Fruit fly (Drosophila melanogaster): ENCODE data around the gene ph-p.
A peak's percentile ranks its signal among the peaks of the same experiment; 100 is the strongest.

Gene ph-p

dm6 chrX:2145690-2146470 is 7.7 kb upstream of the ph-p start (continued):
- TF ChIP-seq dac (GFP tag; optimal IDR thresholded peaks at IDR 0.05) (peak; percentile 48), cyc (GFP tag; optimal IDR thresholded peaks at IDR 0.05) (peak; percentile 65), CG16779 (tag; optimal IDR thresholded peaks at IDR 0.05) (no peak), fd85E (GFP tag; optimal IDR thresholded peaks at IDR 0.05) (no peak), CG6792 (GFP tag; optimal IDR thresholded peaks at IDR 0.05) (peak; percentile 52), CG9139 (GFP tag; optimal IDR thresholded peaks at IDR 0.05) (no peak), CG15336 (GFP tag; IDR thresholded peaks at IDR 0.05) (peak; percentile 62), vri (GFP tag; optimal IDR thresholded peaks at IDR 0.05) (peak; percentile 40), CG34406 (GFP tag; optimal IDR thresholded peaks at IDR 0.05) (peak; percentile 6), Lpt (GFP tag; optimal IDR thresholded peaks at IDR 0.05) (no peak)

- peak; percentile 36; the same call in 2 of the 3 replicates for TF ChIP-seq eg (GFP tag; IDR thresholded peaks at IDR 0.05)
- peak in 1 of 2 experiments; percentile 28 for TF ChIP-seq ss (GFP tag; optimal IDR thresholded peaks at IDR 0.05)
- no peak for TF ChIP-seq CG31627 (GFP tag; optimal IDR thresholded peaks at IDR 0.05)
- TF ChIP-seq CG8119 (GFP tag; IDR thresholded peaks at IDR 0.05) = 0 out of 3 replicates have a peak, but pooled peaks have one; percentile 13
- no peak for TF ChIP-seq Hr4 (GFP tag; optimal IDR thresholded peaks at IDR 0.05)
- TF ChIP-seq dsx (GFP tag; optimal IDR thresholded peaks at IDR 0.05; ENCODE audit: poor library complexity, severe bottlenecking) = peak; percentile 59
- no peak for TF ChIP-seq CG6163 (GFP tag; IDR thresholded peaks at IDR 0.05)
- peak; percentile 34; the same call in 1 of the 2 replicates for TF ChIP-seq CG15336 (GFP tag; IDR thresholded peaks at IDR 0.05)
- TF ChIP-seq Sox14 (GFP tag; optimal IDR thresholded peaks at IDR 0.05) = peak; percentile 1
- TF ChIP-seq CG8319 (GFP tag; optimal IDR thresholded peaks at IDR 0.05) = no peak
- TF ChIP-seq CG1621 (tag; optimal IDR thresholded peaks at IDR 0.05) = peak; percentile 44
Measured at dm6 chrX:2145114-2145513, 6.9 kb upstream of the ph-p start, which contains the start of gene Pgd. TSS of gene Pgd (plus strand) at chrX:2145136.

dm6 chrX:2142935-2143312 is 4.8 kb upstream of the ph-p start:
- peak; percentile 7 for TF ChIP-seq svp (GFP tag)
- TF ChIP-seq CG15336 (GFP tag; IDR thresholded peaks at IDR 0.05) = no peak

- TF ChIP-seq CG8119 (GFP tag; IDR thresholded peaks at IDR 0.05) (no peak), Sox14 (GFP tag; optimal IDR thresholded peaks at IDR 0.05) (peak; percentile 24), svp (GFP tag) (peak; percentile 78), Eip75B (GFP tag; optimal IDR thresholded peaks at IDR 0.05) (no peak), CG6276 (GFP tag; optimal IDR thresholded peaks at IDR 0.05) (no peak), CG6854 (GFP tag; optimal IDR thresholded peaks at IDR 0.05) (no peak), vri (GFP tag; optimal IDR thresholded peaks at IDR 0.05) (peak; percentile 86), CG7368 (GFP tag; optimal IDR thresholded peaks at IDR 0.05) (no peak), acj6 (GFP tag; optimal IDR thresholded peaks at IDR 0.05) (no peak), Hr38 (GFP tag; optimal IDR thresholded peaks at IDR 0.05) (no peak)
Measured at dm6 chrX:2142275-2142934, 4.2 kb upstream of the ph-p start.

dm6 chrX:2141854-2142216 is 3.7 kb upstream of the ph-p start:
- TF ChIP-seq pdm3 (GFP tag; optimal IDR thresholded peaks at IDR 0.05) (peak; percentile 9), CG11762 (GFP tag; optimal IDR thresholded peaks at IDR 0.05; ENCODE audit: insufficient read depth) (peak; percentile 22), CG11294 (GFP tag; IDR thresholded peaks at IDR 0.05) (no peak), esn (GFP tag; optimal IDR thresholded peaks at IDR 0.05) (peak; percentile 42), Hr39 (GFP tag; optimal IDR thresholded peaks at IDR 0.05) (no peak), Eip78C (GFP tag) (peak; percentile 86), fd59A (GFP tag; optimal IDR thresholded peaks at IDR 0.05) (no peak), vri (GFP tag; optimal IDR thresholded peaks at IDR 0.05) (peak; percentile 85), CG32006 (GFP tag; optimal IDR thresholded peaks at IDR 0.05) (peak; percentile 50), Sox15 (GFP tag; optimal IDR thresholded peaks at IDR 0.05) (no peak), Sox14 (GFP tag; optimal IDR thresholded peaks at IDR 0.05) (no peak), CG4318 (GFP tag; optimal IDR thresholded peaks at IDR 0.05) (no peak), Smox (GFP tag; optimal IDR thresholded peaks at IDR 0.05) (no peak), OdsH (GFP tag; optimal IDR thresholded peaks at IDR 0.05) (peak; percentile 14), topi (GFP tag; optimal IDR thresholded peaks at IDR 0.05) (peak; percentile 31), CG1621 (tag; optimal IDR thresholded peaks at IDR 0.05) (no peak), Met (GFP tag; optimal IDR thresholded peaks at IDR 0.05) (peak; percentile 58), svp (GFP tag) (peak; percentile 75), CG10669 (GFP tag; optimal IDR thresholded peaks at IDR 0.05) (peak; percentile 12), Lpt (GFP tag; optimal IDR thresholded peaks at IDR 0.05) (no peak), Hr4 (GFP tag; optimal IDR thresholded peaks at IDR 0.05) (peak; percentile 41), ss (GFP tag; optimal IDR thresholded peaks at IDR 0.05) (peak in 1 of 2 experiments; percentile 64)

Measured in whole organism, prepupa.